Fruit fly (Drosophila melanogaster) whole organism, adult: ENCODE data around the gene Caf1-55.

Source experiments
- CG11617 ChIP-seq: fragments of 200-800 bp; sonication (Bioruptor generic); optimal IDR thresholded peaks from 2 replicates; lab custom pipeline; 2017; ENCODE audit warnings: mild to moderate bottlenecking, missing biosample characterization, missing genetic modification reagents, missing genetic modification characterization
- CG12768 ChIP-seq: fragments of 200-800 bp; sonication (Bioruptor generic); optimal IDR thresholded peaks from 2 replicates; lab custom pipeline; 2017; ENCODE audit warnings: missing biosample characterization, missing genetic modification characterization, mild to moderate bottlenecking, moderate library complexity, missing genetic modification reagents
- CG14711 ChIP-seq: fragments of 200-800 bp; sonication (Bioruptor generic); optimal IDR thresholded peaks from 2 replicates; lab custom pipeline; 2018; ENCODE audit warnings: missing biosample characterization, mild to moderate bottlenecking, missing genetic modification characterization, moderate library complexity
- CG1620 ChIP-seq: fragments of 200-800 bp; sonication (Bioruptor generic); optimal IDR thresholded peaks from 2 replicates; lab custom pipeline; 2016; ENCODE audit warnings: missing biosample characterization, missing genetic modification characterization
- CG33017 ChIP-seq: fragments of 200-800 bp; sonication (Bioruptor generic); optimal IDR thresholded peaks from 2 replicates; lab custom pipeline; 2018; ENCODE audit warnings: missing biosample characterization, mild to moderate bottlenecking, missing genetic modification characterization, moderate library complexity
- CG5204 ChIP-seq: fragments of 200-800 bp; sonication (Bioruptor generic); optimal IDR thresholded peaks from 2 replicates; lab custom pipeline; 2016; ENCODE audit warnings: missing biosample characterization, missing genetic modification characterization
- CG7045 ChIP-seq: fragments of 200-800 bp; sonication (Bioruptor generic); optimal IDR thresholded peaks from 2 replicates; lab custom pipeline; 2017; ENCODE audit warnings: missing biosample characterization, mild to moderate bottlenecking, missing genetic modification characterization
- CG7101 ChIP-seq: fragments of 200-800 bp; sonication (Bioruptor generic); optimal IDR thresholded peaks from 2 replicates; lab custom pipeline; 2018; ENCODE audit warnings: missing biosample characterization, mild to moderate bottlenecking, missing genetic modification characterization, moderate library complexity
- Clk ChIP-seq: fragments of 200-800 bp; sonication (Bioruptor generic); optimal IDR thresholded peaks from 2 replicates; lab custom pipeline; 2017; ENCODE audit warnings: missing biosample characterization, missing genetic modification characterization
- Crg-1 ChIP-seq: fragments of 200-800 bp; sonication (Bioruptor generic); optimal IDR thresholded peaks from 2 replicates; lab custom pipeline; 2016; ENCODE audit warnings: missing biosample characterization, missing genetic modification characterization
- Hr96 ChIP-seq: fragments of 200-800 bp; sonication (Bioruptor generic); optimal IDR thresholded peaks from 2 replicates; lab custom pipeline; 2016; ENCODE audit warnings: missing biosample characterization, missing genetic modification characterization
- Mnt ChIP-seq: fragments of 200-800 bp; sonication (Bioruptor generic); optimal IDR thresholded peaks from 2 replicates; lab custom pipeline; 2016; ENCODE audit warnings: missing biosample characterization, mild to moderate bottlenecking, missing genetic modification characterization
- bab1 ChIP-seq: fragments of 200-800 bp; sonication (Bioruptor generic); optimal IDR thresholded peaks from 3 replicates; lab custom pipeline; 2019; ENCODE audit warnings: missing biosample characterization, mild to moderate bottlenecking, missing genetic modification characterization, moderate library complexity
- cic ChIP-seq: fragments of 200-800 bp; sonication (Bioruptor generic); optimal IDR thresholded peaks from 2 replicates; lab custom pipeline; 2017; ENCODE audit warnings: missing biosample characterization, mild to moderate bottlenecking, missing genetic modification characterization, moderate library complexity
- cnc ChIP-seq, 2 experiments: fragments of >200 bp; optimal IDR thresholded peaks; 2 replicates each; lab custom pipeline; 2017
- kay ChIP-seq: fragments of 200-800 bp; sonication (Bioruptor generic); peaks from one replicate; lab custom pipeline; 2016; ENCODE audit warnings: missing biosample characterization, missing genetic modification characterization, borderline replicate concordance
- ovo ChIP-seq: fragments of 200-800 bp; sonication (Bioruptor generic); optimal IDR thresholded peaks from 2 replicates; lab custom pipeline; 2016; ENCODE audit warnings: missing biosample characterization, missing genetic modification characterization
- pad ChIP-seq: fragments of 200-800 bp; sonication (Bioruptor generic); optimal IDR thresholded peaks from 3 replicates; lab custom pipeline; 2017; ENCODE audit warnings: missing biosample characterization, missing genetic modification characterization, mild to moderate bottlenecking, moderate library complexity, missing genetic modification reagents
- tj ChIP-seq: fragments of 200-800 bp; sonication (Bioruptor generic); optimal IDR thresholded peaks from 3 replicates; lab custom pipeline; 2017; ENCODE audit warnings: missing biosample characterization, mild to moderate bottlenecking, missing genetic modification characterization, moderate library complexity
- toe ChIP-seq: fragments of 200-800 bp; sonication (Bioruptor generic); optimal IDR thresholded peaks from 2 replicates; lab custom pipeline; 2016; ENCODE audit warnings: missing biosample characterization, missing genetic modification characterization

Caf1-55 gene

dm6 chr3R:15225279-15225730, at the start of gene Caf1-55, which contains the start of gene CG31344:
Caf1-55 (plus strand) TSS chr3R:15225576.
CG31344 (minus strand) TSS chr3R:15225329.
- TF ChIP-seq cic (GFP tag; lab: Kevin White, UChicago) (peak; percentile 35), cnc (optimal IDR thresholded peaks at IDR 0.05; lab: Kevin White, UChicago) (no peak), Mnt (GFP tag; lab: Kevin White, UChicago) (peak; percentile 75), kay (GFP tag; lab: Kevin White, UChicago) (no peak), CG14711 (tag; lab: Kevin White, UChicago) (peak; percentile 29), bab1 (GFP tag; lab: Kevin White, UChicago) (peak; percentile 83), CG11617 (peak; percentile 6)

dm6 chr3R:15177230-15177629, 48.1 kb upstream of the Caf1-55 start:
- TF ChIP-seq tj (GFP tag; lab: Kevin White, UChicago) (no peak), kay (GFP tag; lab: Kevin White, UChicago) (peak; percentile 81), cic (GFP tag; lab: Kevin White, UChicago) (no peak), CG11617 (no peak)

DNA sequence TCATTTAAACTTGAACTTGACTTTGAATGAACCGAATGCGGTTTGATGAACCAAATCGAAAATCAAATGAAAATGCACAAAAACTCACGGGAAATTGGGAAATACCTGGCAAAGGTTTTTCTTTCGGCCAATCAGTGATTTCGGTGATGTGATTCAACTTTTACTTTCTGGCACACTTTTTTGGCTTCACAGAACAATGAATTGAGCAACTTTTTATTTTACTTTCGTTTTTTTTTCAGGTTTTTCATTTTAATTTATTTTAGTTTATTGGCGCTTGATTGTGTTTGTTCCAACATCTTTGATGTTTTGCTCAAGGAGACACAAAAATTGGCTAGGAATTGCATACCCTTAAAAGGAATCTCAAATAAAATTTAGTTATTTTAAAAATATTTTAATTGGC, 43.9 kb upstream of the Caf1-55 start, which contains the start of gene Mf:
Gene Mf (minus strand): TSS at position 44 of the 400 bp plus-strand sequence.
- TF ChIP-seq kay (GFP tag; lab: Kevin White, UChicago) (peak; percentile 91), Hr96 (no peak), CG7101 (peak; percentile 3), Crg-1 (GFP tag; lab: Kevin White, UChicago) (no peak), cnc (optimal IDR thresholded peaks at IDR 0.05; lab: Kevin White, UChicago) (no peak)

DNA sequence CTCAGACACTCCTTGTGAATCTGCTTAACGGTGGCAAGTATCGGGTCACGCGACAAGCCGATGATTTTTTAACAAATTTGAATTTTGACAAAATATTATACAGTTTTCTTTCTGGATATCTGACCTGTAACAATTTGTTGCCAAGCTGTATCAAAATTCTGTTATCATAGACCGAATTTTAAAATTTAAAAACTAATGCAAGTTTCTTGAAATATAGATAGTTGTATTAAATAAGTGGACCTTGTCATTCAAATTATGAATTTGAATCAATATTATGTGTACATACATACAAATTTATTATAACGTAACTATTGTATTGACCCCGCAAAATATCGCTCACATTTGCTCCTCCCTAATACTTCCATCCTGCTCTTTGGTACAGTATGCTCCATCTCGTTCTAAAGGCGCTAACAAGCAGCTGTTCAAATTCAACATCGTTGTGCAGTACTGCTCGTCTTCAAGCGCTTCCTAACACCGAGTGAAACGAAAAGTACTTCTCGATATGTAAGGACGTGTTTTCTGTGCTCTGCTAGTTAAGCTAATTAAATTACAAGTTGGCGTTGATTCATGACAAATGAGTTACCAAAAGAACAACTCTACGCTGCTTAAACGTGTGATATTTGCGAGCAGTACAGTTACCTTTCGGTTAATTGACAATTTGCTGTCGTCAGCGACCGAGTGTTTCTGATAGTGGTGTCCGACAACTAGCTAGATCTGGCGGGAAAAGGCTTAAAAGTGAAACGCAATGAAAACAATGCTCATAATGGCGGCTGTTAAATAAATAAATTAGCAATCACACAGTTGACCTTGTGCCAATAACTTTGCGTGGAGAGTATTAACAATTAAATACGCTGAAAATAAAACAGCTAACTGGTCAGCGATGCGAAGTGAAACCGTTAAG, 29.0 kb upstream of the Caf1-55 start, which contains the start of the genes Kpc1 and CG42542:
Gene Kpc1 (minus strand): TSS at position 77 of the 901 bp plus-strand sequence.
Gene CG42542 (plus strand): TSS at position 465 of the 901 bp plus-strand sequence.
- TF ChIP-seq CG5204 (peak; percentile 79), CG1620 (peak; percentile 85), ovo (peak; percentile 72), Hr96 (peak; percentile 73), cic (GFP tag; lab: Kevin White, UChicago) (peak; percentile 58), toe (GFP tag; lab: Kevin White, UChicago) (peak; percentile 89), CG7101 (peak; percentile 75), CG33017 (peak; percentile 53), Mnt (GFP tag; lab: Kevin White, UChicago) (peak; percentile 75), CG14711 (tag; lab: Kevin White, UChicago) (peak; percentile 52), kay (GFP tag; lab: Kevin White, UChicago) (peak; percentile 94), CG11617 (peak; percentile 70), tj (GFP tag; lab: Kevin White, UChicago) (peak; percentile 89), CG7045 (GFP tag; lab: Kevin White, UChicago) (peak; percentile 67), bab1 (GFP tag; lab: Kevin White, UChicago) (peak; percentile 25), pad (GFP tag; lab: Kevin White, UChicago) (peak; percentile 85), cnc (optimal IDR thresholded peaks at IDR 0.05; lab: Kevin White, UChicago) (no peak), Crg-1 (GFP tag; lab: Kevin White, UChicago) (peak; percentile 72), CG12768 (peak; percentile 76), Clk (GFP tag; lab: Kevin White, UChicago) (peak; percentile 78)

DNA sequence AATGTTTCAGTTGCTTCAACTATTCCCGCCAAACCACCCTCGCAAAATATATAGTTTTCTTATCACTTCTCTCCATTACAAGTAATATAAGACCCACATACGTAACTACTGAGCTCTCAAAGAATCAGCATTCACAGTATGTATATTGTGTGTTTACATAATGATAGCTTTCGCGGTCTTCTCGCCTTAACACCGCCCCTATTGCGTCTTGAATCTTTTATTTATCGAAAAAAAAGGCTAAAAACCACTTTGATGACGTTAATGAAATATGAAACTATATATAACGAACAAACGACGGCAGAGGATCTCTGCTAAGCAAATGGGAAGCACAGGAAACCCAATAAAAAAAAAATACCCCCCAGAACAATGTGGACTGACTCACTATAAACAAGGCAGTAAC, 28.0 kb upstream of the Caf1-55 start:
- TF ChIP-seq Crg-1 (GFP tag; lab: Kevin White, UChicago) (no peak), CG7101 (no peak), CG14711 (tag; lab: Kevin White, UChicago) (no peak), Hr96 (no peak), bab1 (GFP tag; lab: Kevin White, UChicago) (no peak), CG12768 (peak; percentile 25), cic (GFP tag; lab: Kevin White, UChicago) (peak; percentile 37), CG7045 (GFP tag; lab: Kevin White, UChicago) (peak; percentile 7), kay (GFP tag; lab: Kevin White, UChicago) (peak; percentile 47)

DNA sequence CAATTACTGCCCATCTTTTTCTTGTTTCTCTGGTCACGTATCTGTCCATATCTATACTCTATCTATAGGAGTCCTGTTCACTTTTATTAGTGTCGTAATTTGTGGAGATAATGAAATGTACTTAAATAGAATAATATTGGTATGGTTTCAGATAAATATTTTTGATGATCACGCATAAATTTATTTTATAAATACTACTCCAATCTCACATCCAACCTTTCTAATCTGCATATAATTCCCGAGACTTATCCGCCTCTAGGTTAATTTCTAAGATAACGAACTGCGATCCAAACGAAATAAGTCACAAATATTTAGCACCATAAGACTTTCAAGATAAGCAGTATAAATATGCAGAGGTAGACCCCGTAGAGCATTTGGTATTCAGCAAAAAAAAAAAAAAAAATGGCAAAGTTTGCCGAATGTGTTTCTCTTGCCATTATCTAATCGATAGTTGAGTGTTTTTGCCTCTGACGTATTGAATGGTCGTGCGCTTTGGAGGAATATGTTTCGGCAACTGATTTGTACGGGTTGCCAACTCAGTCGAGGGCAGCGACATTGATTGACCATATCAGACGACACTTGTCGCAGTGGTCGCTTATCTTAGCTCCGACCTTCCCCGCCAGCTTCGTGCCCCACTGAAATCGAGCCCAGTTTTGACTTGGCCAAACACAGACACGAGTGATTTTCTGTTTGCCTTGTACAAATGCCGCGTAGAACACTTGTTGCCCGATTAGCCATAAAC, 27.2 kb upstream of the Caf1-55 start:
- no peak for TF ChIP-seq CG33017
- peak; percentile 90 for TF ChIP-seq kay (GFP tag; lab: Kevin White, UChicago)
- TF ChIP-seq pad (GFP tag; lab: Kevin White, UChicago), result no peak
- TF ChIP-seq tj (GFP tag; lab: Kevin White, UChicago), result peak; percentile 37
- TF ChIP-seq cnc (optimal IDR thresholded peaks at IDR 0.05; lab: Kevin White, UChicago), result no peak
- TF ChIP-seq Clk (GFP tag; lab: Kevin White, UChicago), result no peak
- TF ChIP-seq CG14711 (tag; lab: Kevin White, UChicago), result no peak
- TF ChIP-seq bab1 (GFP tag; lab: Kevin White, UChicago), result no peak
- no peak for TF ChIP-seq toe (GFP tag; lab: Kevin White, UChicago)
- no peak for TF ChIP-seq CG5204
- peak; percentile 15 for TF ChIP-seq Crg-1 (GFP tag; lab: Kevin White, UChicago)
- TF ChIP-seq CG7045 (GFP tag; lab: Kevin White, UChicago), result no peak
- no peak for TF ChIP-seq CG12768
- TF ChIP-seq ovo, result no peak
- TF ChIP-seq CG1620, result no peak
- TF ChIP-seq cic (GFP tag; lab: Kevin White, UChicago), result peak; percentile 91
- no peak for TF ChIP-seq CG11617
- TF ChIP-seq Hr96, result no peak
- TF ChIP-seq Mnt (GFP tag; lab: Kevin White, UChicago), result peak; percentile 88
- no peak for TF ChIP-seq CG7101
